Fruit fly (Drosophila melanogaster): ENCODE results near the gene Nepl8.

The Nepl8 gene

DNA sequence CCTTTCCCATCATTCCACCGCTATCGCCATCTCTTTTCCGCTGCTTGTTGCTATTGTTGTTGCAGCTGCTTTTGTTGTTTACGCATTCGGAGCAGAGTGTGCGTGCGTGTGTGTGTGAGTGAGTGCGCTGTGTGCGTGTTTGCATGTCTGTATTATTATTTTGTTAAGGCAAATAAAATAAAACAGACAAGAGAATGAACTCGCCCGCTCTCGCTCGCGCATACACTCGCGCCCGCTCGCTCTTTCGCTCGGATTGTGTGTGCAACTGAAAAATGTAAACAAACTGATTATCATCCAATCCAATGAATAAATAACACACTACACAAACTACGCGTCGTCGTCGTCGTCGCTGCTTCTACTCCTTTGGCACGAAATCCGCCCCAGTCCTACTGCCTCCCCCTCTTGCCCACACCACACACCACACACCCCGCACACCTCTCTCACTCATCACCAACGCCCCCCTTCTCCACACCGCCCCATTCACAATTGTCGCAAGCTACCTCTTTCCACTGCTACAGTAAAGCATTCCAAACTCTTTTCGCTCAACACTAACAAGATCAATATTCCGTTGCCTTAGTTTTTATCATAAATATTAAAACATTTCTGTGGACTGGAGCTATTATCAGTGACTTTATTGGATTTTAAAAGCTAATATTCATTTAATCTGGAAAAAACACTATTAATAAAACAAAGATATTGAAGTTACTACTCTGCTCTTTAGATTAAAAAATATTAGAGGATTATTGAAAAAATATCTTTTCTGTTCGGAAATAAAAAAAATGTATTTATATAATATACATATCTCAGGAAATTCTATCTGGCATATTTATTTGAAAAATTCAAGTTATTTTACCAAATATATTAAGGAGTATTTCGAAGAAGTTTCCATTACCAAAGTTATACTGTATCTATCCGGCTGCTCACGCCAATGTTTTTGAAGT is 33.7 kb downstream of the Nepl8 start (continued):
- peak; percentile 51 for TF ChIP-seq CG7372 (GFP tag; IDR thresholded peaks at IDR 0.05)
- no peak for TF ChIP-seq lmd (GFP tag; IDR thresholded peaks at IDR 0.05)
- TF ChIP-seq crol (GFP tag; IDR thresholded peaks at IDR 0.05), result peak; percentile 99
- TF ChIP-seq corto (GFP tag; optimal IDR thresholded peaks at IDR 0.05), result no peak
- TF ChIP-seq CG15514 (GFP tag; optimal IDR thresholded peaks at IDR 0.05), result peak; percentile 81
- no peak for TF ChIP-seq Tbp (GFP tag; optimal IDR thresholded peaks at IDR 0.05)
- TF ChIP-seq CG4820 (GFP tag; optimal IDR thresholded peaks at IDR 0.05), result peak; percentile 37
- peak; percentile 38; the same call in 1 of the 2 replicates for TF ChIP-seq Rx (GFP tag; IDR thresholded peaks at IDR 0.05)
- TF ChIP-seq CG17912 (GFP tag; optimal IDR thresholded peaks at IDR 0.05), result peak; percentile 87
- TF ChIP-seq CG11247 (GFP tag; IDR thresholded peaks at IDR 0.05), result 0 out of 2 replicates have a peak, but pooled peaks have one; percentile 20
- TF ChIP-seq Deaf1 (tag; optimal IDR thresholded peaks at IDR 0.05), result peak; percentile 71
- no peak for TF ChIP-seq Oaz (GFP tag; IDR thresholded peaks at IDR 0.05)
- peak; percentile 73 for TF ChIP-seq Sry-β (GFP tag; optimal IDR thresholded peaks at IDR 0.05)
- TF ChIP-seq Xrp1 (GFP tag; IDR thresholded peaks at IDR 0.05), result peak; percentile 88
- TF ChIP-seq cad (GFP tag; optimal IDR thresholded peaks at IDR 0.05), result no peak
- TF ChIP-seq CG17186 (GFP tag; optimal IDR thresholded peaks at IDR 0.05), result peak; percentile 92
- TF ChIP-seq CG31388 (GFP tag; optimal IDR thresholded peaks at IDR 0.05), result no peak
- peak; percentile 34 for TF ChIP-seq CG4617 (GFP tag; optimal IDR thresholded peaks at IDR 0.05; ENCODE audit: borderline replicate concordance)
- TF ChIP-seq Elba2 (GFP tag; optimal IDR thresholded peaks at IDR 0.05), result no peak
- TF ChIP-seq Lhr (GFP tag; optimal IDR thresholded peaks at IDR 0.05), result peak; percentile 92
- TF ChIP-seq CG16813 (GFP tag; IDR thresholded peaks at IDR 0.05; ENCODE audit: partially characterized antibody), result no peak
- TF ChIP-seq Aef1 (GFP tag; IDR thresholded peaks at IDR 0.05), result peak; percentile 93
- TF ChIP-seq insv (GFP tag; optimal IDR thresholded peaks at IDR 0.05), result peak in 1 of 2 experiments; percentile 75
- TF ChIP-seq CG1233 (GFP tag; optimal IDR thresholded peaks at IDR 0.05), result peak; percentile 91
- TF ChIP-seq Hmr (GFP tag; optimal IDR thresholded peaks at IDR 0.05), result peak; percentile 91
- peak; percentile 93 for TF ChIP-seq CG4328 (GFP tag; optimal IDR thresholded peaks at IDR 0.05)
- TF ChIP-seq unc-4 (GFP tag; IDR thresholded peaks at IDR 0.05; ENCODE audit: partially characterized antibody), result no peak
- no peak for TF ChIP-seq CG7963 (GFP tag; IDR thresholded peaks at IDR 0.05; ENCODE audit: partially characterized antibody)
- peak; percentile 78 for TF ChIP-seq dm (GFP tag; optimal IDR thresholded peaks at IDR 0.05)
- no peak for TF ChIP-seq CG8765 (GFP tag; IDR thresholded peaks at IDR 0.05)
- TF ChIP-seq pb (GFP tag; optimal IDR thresholded peaks at IDR 0.05), result peak; percentile 70
- TF ChIP-seq fd102C (GFP tag; optimal IDR thresholded peaks at IDR 0.05), result peak; percentile 95
- no peak for TF ChIP-seq lbe (GFP tag; optimal IDR thresholded peaks at IDR 0.05)
- TF ChIP-seq CG14667 (GFP tag; IDR thresholded peaks at IDR 0.05), result no peak
- TF ChIP-seq MTF-1 (GFP tag; optimal IDR thresholded peaks at IDR 0.05; ENCODE audit: borderline replicate concordance), result peak; percentile 93
- peak; percentile 41 for TF ChIP-seq CG10366 (GFP tag; IDR thresholded peaks at IDR 0.05)
- peak; percentile 90 for TF ChIP-seq CG34376 (GFP tag; optimal IDR thresholded peaks at IDR 0.05)
- TF ChIP-seq ase (GFP tag; IDR thresholded peaks at IDR 0.05), result peak; percentile 52; the same call in 1 of the 3 replicates
- peak; percentile 95 for TF ChIP-seq CG10543 (GFP tag; optimal IDR thresholded peaks at IDR 0.05)
- peak; percentile 83 for TF ChIP-seq CG6854 (GFP tag; optimal IDR thresholded peaks at IDR 0.05)
- peak; percentile 74; the same call in 2 of the 3 replicates for TF ChIP-seq ken (GFP tag; IDR thresholded peaks at IDR 0.05)
- peak; percentile 99 for TF ChIP-seq Kr (GFP tag; optimal IDR thresholded peaks at IDR 0.05)
- peak; percentile 83 for TF ChIP-seq CG31441 (GFP tag; IDR thresholded peaks at IDR 0.05)
- TF ChIP-seq ewg (GFP tag; optimal IDR thresholded peaks at IDR 0.05), result peak; percentile 81
- no peak for TF ChIP-seq sisA (GFP tag; IDR thresholded peaks at IDR 0.05)
- peak; percentile 23 for TF ChIP-seq Sry-δ (GFP tag; optimal IDR thresholded peaks at IDR 0.05)
- peak; percentile 94 for TF ChIP-seq CG8924 (tag; optimal IDR thresholded peaks at IDR 0.05)
- TF ChIP-seq Side (GFP tag; optimal IDR thresholded peaks at IDR 0.05), result peak; percentile 90

Measured in whole organism, embryonic.